Fruit fly (Drosophila melanogaster) whole organism, embryonic: Measurements from ENCODE around the gene Cubn.
A peak's percentile ranks its signal among the peaks of the same experiment; 100 is the strongest.

Experiments
- ATbp ChIP-seq: fragments of 200-800 bp; sonication (Bioruptor generic); optimal IDR thresholded peaks from 2 replicates; lab custom pipeline; 2017; ENCODE audit warnings: missing biosample characterization, mild to moderate bottlenecking, missing genetic modification characterization, missing genetic modification reagents
- Asciz ChIP-seq: fragments of 200-800 bp; sonication (Bioruptor generic); optimal IDR thresholded peaks from 2 replicates; lab custom pipeline; 2017; ENCODE audit warnings: missing biosample characterization, mild to moderate bottlenecking, missing genetic modification characterization, missing genetic modification reagents
- Bgb ChIP-seq: fragments of 200-800 bp; sonication (Bioruptor generic); IDR thresholded peaks from 2 replicates; pipeline ENCODE4 v1.3.6; 2022; ENCODE audit warnings: missing biosample characterization, missing genetic modification characterization; ENCODE audit not compliant: partially characterized antibody
- CG10959 ChIP-seq: fragments of 200-800 bp; sonication (Bioruptor generic); IDR thresholded peaks from 2 replicates; pipeline ENCODE4 v1.3.6; 2022; ENCODE audit warnings: missing biosample characterization, missing genetic modification characterization
- CG12155 ChIP-seq: fragments of 200-800 bp; sonication (Bioruptor generic); optimal IDR thresholded peaks from 3 replicates; lab custom pipeline; 2016; ENCODE audit warnings: missing biosample characterization, missing genetic modification characterization
- CG12299 ChIP-seq: fragments of 200-800 bp; sonication (Bioruptor generic); optimal IDR thresholded peaks from 2 replicates; lab custom pipeline; 2018; ENCODE audit warnings: missing biosample characterization, mild to moderate bottlenecking, missing genetic modification characterization
- CG12769 ChIP-seq: fragments of 200-800 bp; sonication (Bioruptor generic); optimal IDR thresholded peaks from 2 replicates; lab custom pipeline; 2019; ENCODE audit warnings: missing biosample characterization, mild to moderate bottlenecking, missing genetic modification characterization, moderate library complexity
- CG1529 ChIP-seq: fragments of 200-800 bp; sonication (Bioruptor generic); optimal IDR thresholded peaks from 3 replicates; lab custom pipeline; 2018; ENCODE audit warnings: missing biosample characterization, missing genetic modification characterization
- CG15514 ChIP-seq: fragments of 200-800 bp; sonication (Bioruptor generic); optimal IDR thresholded peaks from 3 replicates; lab custom pipeline; 2017; ENCODE audit warnings: missing biosample characterization, missing genetic modification characterization, mild to moderate bottlenecking, moderate library complexity, missing genetic modification reagents
- CG17328 ChIP-seq: fragments of 200-800 bp; sonication (Bioruptor generic); IDR thresholded peaks from 2 replicates; pipeline ENCODE4 v1.3.6; 2022; ENCODE audit warnings: missing biosample characterization, missing genetic modification characterization
- CG18599 ChIP-seq: fragments of 200-800 bp; sonication (Bioruptor generic); optimal IDR thresholded peaks from 3 replicates; lab custom pipeline; 2017; ENCODE audit warnings: missing biosample characterization, missing genetic modification characterization, mild to moderate bottlenecking, moderate library complexity, missing genetic modification reagents
- CG4617 ChIP-seq: fragments of 200-800 bp; sonication (Bioruptor generic); optimal IDR thresholded peaks from 3 replicates; lab custom pipeline; 2016; ENCODE audit warnings: missing biosample characterization, missing genetic modification characterization, borderline replicate concordance
- CG4730 ChIP-seq: fragments of 200-800 bp; sonication (Bioruptor generic); IDR thresholded peaks from 2 replicates; pipeline ENCODE4 v1.3.6; 2022; ENCODE audit warnings: missing biosample characterization, missing genetic modification characterization
- CG7556 ChIP-seq: fragments of 200-800 bp; sonication (Bioruptor generic); optimal IDR thresholded peaks from 2 replicates; lab custom pipeline; 2017; ENCODE audit warnings: missing biosample characterization, mild to moderate bottlenecking, missing genetic modification characterization
- CG8478 ChIP-seq: fragments of >200 bp; optimal IDR thresholded peaks from 2 replicates; lab custom pipeline; 2018
- CG9215 ChIP-seq: fragments of 200-800 bp; sonication (Bioruptor generic); IDR thresholded peaks from 2 replicates; pipeline ENCODE4 v1.3.6; 2022; ENCODE audit warnings: missing biosample characterization, missing genetic modification characterization
- CG9437 ChIP-seq: fragments of 200-800 bp; sonication (Bioruptor generic); optimal IDR thresholded peaks from 2 replicates; lab custom pipeline; 2018; ENCODE audit warnings: missing biosample characterization, mild to moderate bottlenecking, missing genetic modification characterization
- Dip2 ChIP-seq: fragments of 200-800 bp; sonication (Bioruptor generic); IDR thresholded peaks from 2 replicates; pipeline ENCODE4 v1.3.6; 2022; ENCODE audit warnings: missing biosample characterization, missing genetic modification characterization
- Hmx ChIP-seq: fragments of 200-800 bp; sonication (Bioruptor generic); optimal IDR thresholded peaks from 2 replicates; lab custom pipeline; 2016; ENCODE audit warnings: missing biosample characterization, missing genetic modification characterization
- Jarid2 ChIP-seq: fragments of 200-800 bp; sonication (Bioruptor generic); optimal IDR thresholded peaks from 3 replicates; lab custom pipeline; 2017; ENCODE audit warnings: mild to moderate bottlenecking, missing biosample characterization, missing genetic modification reagents, missing genetic modification characterization
- Lhr ChIP-seq: fragments of 200-800 bp; sonication (Bioruptor generic); optimal IDR thresholded peaks from 3 replicates; lab custom pipeline; 2017; ENCODE audit warnings: mild to moderate bottlenecking, missing biosample characterization, missing genetic modification reagents, missing genetic modification characterization
- Lpt ChIP-seq: fragments of >200 bp; optimal IDR thresholded peaks from 2 replicates; lab custom pipeline; 2018; ENCODE audit warnings: missing biosample characterization, missing genetic modification characterization
- MESR4 ChIP-seq: fragments of 200-800 bp; sonication (Bioruptor generic); optimal IDR thresholded peaks from 2 replicates; lab custom pipeline; 2018; ENCODE audit warnings: missing biosample characterization, mild to moderate bottlenecking, missing genetic modification characterization, moderate library complexity
- Nf-YC ChIP-seq: fragments of 200-800 bp; optimal IDR thresholded peaks from 3 replicates; lab custom pipeline; 2019; ENCODE audit warnings: missing biosample characterization, mild to moderate bottlenecking, missing genetic modification characterization, moderate library complexity
- Scr ChIP-seq: fragments of 200-800 bp; sonication (Bioruptor generic); IDR thresholded peaks from 2 replicates; pipeline ENCODE4 v1.3.6; 2022; ENCODE audit warnings: missing biosample characterization, missing genetic modification characterization; ENCODE audit not compliant: partially characterized antibody
- Sox100B ChIP-seq: fragments of 200-800 bp; sonication (Bioruptor generic); optimal IDR thresholded peaks from 3 replicates; lab custom pipeline; 2018; ENCODE audit warnings: missing biosample characterization, mild to moderate bottlenecking, missing genetic modification characterization
- Taf1 ChIP-seq: fragments of 200-800 bp; sonication (Bioruptor generic); IDR thresholded peaks from 2 replicates; pipeline ENCODE4 v1.3.6; 2022; ENCODE audit warnings: missing biosample characterization, missing genetic modification characterization
- Tbp ChIP-seq: fragments of >200 bp; optimal IDR thresholded peaks from 2 replicates; lab custom pipeline; 2018; ENCODE audit warnings: missing biosample characterization, missing genetic modification characterization
- Trl ChIP-seq, 3 experiments: fragments of >200 bp in 2 of 3; fragments of 200-800 bp in 1 of 3; sonication (Bioruptor generic) in 1 of 3; optimal IDR thresholded peaks; 2 replicates in 1 of 3; 3 replicates in 2 of 3; lab custom pipeline; 2016 to 2017; ENCODE audit warnings: missing biosample characterization in 1 of 3, missing genetic modification characterization in 1 of 3
- Vsx1 ChIP-seq: fragments of 200-800 bp; sonication (Bioruptor generic); optimal IDR thresholded peaks from 2 replicates; lab custom pipeline; 2017; ENCODE audit warnings: missing biosample characterization, mild to moderate bottlenecking, missing genetic modification characterization, missing genetic modification reagents
- ato ChIP-seq: fragments of 200-800 bp; sonication (Bioruptor generic); IDR thresholded peaks from 2 replicates; pipeline ENCODE4 v1.3.6; 2022; ENCODE audit warnings: missing biosample characterization, missing genetic modification characterization; ENCODE audit not compliant: partially characterized antibody
- az2 ChIP-seq: fragments of 200-800 bp; sonication (Bioruptor generic); optimal IDR thresholded peaks from 3 replicates; lab custom pipeline; 2016; ENCODE audit warnings: missing biosample characterization, missing genetic modification characterization
- btn ChIP-seq: fragments of 200-800 bp; sonication (Bioruptor generic); optimal IDR thresholded peaks from 2 replicates; lab custom pipeline; 2016; ENCODE audit warnings: missing biosample characterization, missing genetic modification characterization
- cad ChIP-seq: fragments of >200 bp; optimal IDR thresholded peaks from 2 replicates; lab custom pipeline; 2017; ENCODE audit warnings: missing biosample characterization, missing genetic modification characterization
- disco-r ChIP-seq: fragments of 200-800 bp; sonication (Bioruptor generic); optimal IDR thresholded peaks from 2 replicates; lab custom pipeline; 2016; ENCODE audit warnings: missing biosample characterization, missing genetic modification characterization
- dm ChIP-seq: fragments of 200-800 bp; sonication (Bioruptor generic); optimal IDR thresholded peaks from 3 replicates; lab custom pipeline; 2016; ENCODE audit warnings: missing biosample characterization, missing genetic modification characterization
- ems ChIP-seq: fragments of 200-800 bp; sonication (Bioruptor generic); optimal IDR thresholded peaks from 3 replicates; lab custom pipeline; 2016; ENCODE audit warnings: missing biosample characterization, missing genetic modification characterization
- gcm2 ChIP-seq: fragments of 200-800 bp; sonication (Bioruptor generic); optimal IDR thresholded peaks from 2 replicates; lab custom pipeline; 2016; ENCODE audit warnings: missing biosample characterization, missing genetic modification characterization
- h ChIP-seq: fragments of >200 bp; optimal IDR thresholded peaks from 2 replicates; lab custom pipeline; 2017
- lab ChIP-seq: fragments of 200-800 bp; sonication (Bioruptor generic); optimal IDR thresholded peaks from 3 replicates; lab custom pipeline; 2017; ENCODE audit warnings: missing biosample characterization, missing genetic modification characterization, mild to moderate bottlenecking, moderate library complexity, missing genetic modification reagents
- mld ChIP-seq: fragments of 200-800 bp; sonication (Bioruptor generic); IDR thresholded peaks from 3 replicates; pipeline ENCODE4 v1.3.6; 2022; ENCODE audit warnings: missing biosample characterization, missing genetic modification characterization; ENCODE audit not compliant: partially characterized antibody
- repo ChIP-seq: fragments of 200-800 bp; sonication (Bioruptor generic); optimal IDR thresholded peaks from 2 replicates; lab custom pipeline; 2016; ENCODE audit warnings: missing biosample characterization, missing genetic modification characterization
- rib ChIP-seq: fragments of 200-800 bp; sonication (Bioruptor generic); IDR thresholded peaks from 2 replicates; pipeline ENCODE4 v1.3.6; 2022; ENCODE audit warnings: missing biosample characterization, missing genetic modification characterization
- sc ChIP-seq, 3 experiments: fragments of >200 bp in 2 of 3; fragments of 200-800 bp in 1 of 3; sonication (Bioruptor generic) in 1 of 3; optimal IDR thresholded peaks; 2 replicates in 2 of 3; 3 replicates in 1 of 3; lab custom pipeline; 2017; ENCODE audit warnings: mild to moderate bottlenecking in 1 of 3, missing biosample characterization in 1 of 3, missing genetic modification characterization in 1 of 3, missing genetic modification reagents in 1 of 3
- slp2 ChIP-seq: fragments of 200-800 bp; sonication (Bioruptor generic); optimal IDR thresholded peaks from 2 replicates; lab custom pipeline; 2016; ENCODE audit warnings: missing biosample characterization, missing genetic modification characterization
- ssp ChIP-seq: fragments of 200-800 bp; sonication (Bioruptor generic); IDR thresholded peaks from 2 replicates; pipeline ENCODE4 v1.3.6; 2022; ENCODE audit warnings: missing biosample characterization, missing genetic modification characterization
- stwl ChIP-seq: fragments of 200-800 bp; sonication (Bioruptor generic); optimal IDR thresholded peaks from 3 replicates; lab custom pipeline; 2018; ENCODE audit warnings: missing biosample characterization, mild to moderate bottlenecking, missing genetic modification characterization, moderate library complexity
- usp ChIP-seq: fragments of >200 bp; optimal IDR thresholded peaks from 2 replicates; lab custom pipeline; 2017; ENCODE audit warnings: missing biosample characterization, missing genetic modification characterization

Cubn gene

DNA sequence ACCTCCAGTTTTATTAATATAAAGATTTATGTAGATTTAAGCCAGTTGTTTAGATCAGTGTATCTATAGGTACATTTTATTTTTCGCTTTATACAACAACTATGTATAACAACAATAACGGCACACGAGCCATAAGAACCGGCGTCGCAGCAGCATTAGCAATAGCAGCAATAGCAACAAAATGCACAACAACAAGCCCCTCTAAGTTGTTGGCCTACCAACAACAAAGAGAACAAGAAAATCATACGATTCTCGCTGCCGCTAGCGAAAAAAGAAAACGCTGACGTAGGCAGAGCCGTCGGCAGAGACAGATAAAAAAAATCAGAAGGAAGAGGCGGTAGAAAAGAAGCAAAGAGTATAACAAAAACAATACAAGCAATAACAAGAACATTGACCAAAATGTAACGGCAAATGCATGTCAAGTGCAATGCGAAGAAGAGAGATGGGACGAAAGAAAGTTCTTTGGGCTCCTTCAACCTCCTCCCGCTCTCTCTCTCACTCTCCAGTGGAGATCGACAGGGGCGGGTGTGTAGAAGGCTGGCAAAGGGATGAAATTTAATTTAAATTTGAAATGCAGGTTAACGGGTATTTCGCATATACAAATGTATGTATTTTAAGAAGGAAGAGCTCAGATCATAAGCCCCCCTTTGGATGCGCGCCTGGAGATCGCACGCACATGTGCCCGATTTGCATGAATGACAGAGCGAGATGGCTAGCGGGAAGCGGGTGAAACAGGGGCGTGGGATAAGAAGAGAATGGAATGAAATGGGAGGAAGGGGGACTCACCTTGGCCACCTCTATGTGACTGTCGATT, 7.8 kb upstream of the Cubn start (continued):
- TF ChIP-seq mld (GFP tag; lab: Robert Waterston, UW) (no peak), ems (GFP tag; lab: Kevin White, UChicago) (peak; percentile 99), ato (GFP tag; lab: Robert Waterston, UW) (no peak), CG17328 (peak; percentile 99), CG12769 (peak; percentile 99), Taf1 (GFP tag; lab: Robert Waterston, UW) (peak; percentile 96), Scr (GFP tag; lab: Robert Waterston, UW) (no peak), repo (GFP tag; lab: Kevin White, UChicago) (peak; percentile 97), Vsx1 (GFP tag; lab: Kevin White, UChicago) (peak; percentile 95), Bgb (GFP tag; lab: Robert Waterston, UW) (no peak), Lhr (GFP tag; lab: Kevin White, UChicago) (peak; percentile 97), rib (peak; percentile 98), Nf-YC (peak; percentile 60), CG9437 (peak; percentile 90), CG10959 (GFP tag; lab: Robert Waterston, UW) (peak; percentile 98), dm (GFP tag; lab: Kevin White, UChicago) (peak; percentile 98), CG1529 (GFP tag; lab: Kevin White, UChicago) (peak; percentile 98), stwl (peak; percentile 55), CG8478 (lab: Kevin White, UChicago) (no peak), btn (GFP tag; lab: Kevin White, UChicago) (peak; percentile 97), CG18599 (peak; percentile 98), Asciz (GFP tag; lab: Kevin White, UChicago) (peak; percentile 95), CG7556 (peak; percentile 97), CG9215 (peak; percentile 97), CG4617 (GFP tag; lab: Kevin White, UChicago) (peak; percentile 98), Sox100B (GFP tag; lab: Kevin White, UChicago) (peak; percentile 93), cad (no peak), CG4730 (GFP tag; lab: Robert Waterston, UW) (peak; percentile 98), Tbp (GFP tag; lab: Kevin White, UChicago) (no peak), usp (GFP tag; lab: Kevin White, UChicago) (no peak), gcm2 (GFP tag; lab: Kevin White, UChicago) (peak; percentile 97), h (lab: Kevin White, UChicago) (no peak), CG12155 (GFP tag; lab: Kevin White, UChicago) (peak; percentile 98), disco-r (GFP tag; lab: Kevin White, UChicago) (peak; percentile 97), ATbp (peak; percentile 98), CG12299 (tag; lab: Kevin White, UChicago) (peak; percentile 92), Jarid2 (GFP tag; lab: Kevin White, UChicago) (peak; percentile 84), Trl (optimal IDR thresholded peaks at IDR 0.05; lab: Kevin White, UChicago) (peak; percentile 11 to 32), Trl (GFP tag; optimal IDR thresholded peaks at IDR 0.05; lab: Kevin White, UChicago) (peak; percentile 99), sc (optimal IDR thresholded peaks at IDR 0.05; lab: Kevin White, UChicago) (no peak), sc (GFP tag; optimal IDR thresholded peaks at IDR 0.05; lab: Kevin White, UChicago) (peak; percentile 99), MESR4 (peak; percentile 77), ssp (GFP tag; lab: Robert Waterston, UW) (peak; percentile 94), CG15514 (GFP tag; lab: Kevin White, UChicago) (peak; percentile 89), Lpt (no peak), Hmx (GFP tag; lab: Kevin White, UChicago) (peak; percentile 94), az2 (peak; percentile 99), slp2 (peak; percentile 98), Dip2 (GFP tag; lab: Robert Waterston, UW) (peak; percentile 63), lab (peak; percentile 99)
